Fruit fly (Drosophila melanogaster) whole organism, prepupa: ENCODE results near the gene GCC88.

Experiments used
- Blimp-1 ChIP-seq: fragments of 200-800 bp; sonication (Bioruptor generic); optimal IDR thresholded peaks from 3 replicates; lab custom pipeline; 2017; ENCODE audit warnings: missing biosample characterization, missing genetic modification characterization, mild to moderate bottlenecking, moderate library complexity, missing genetic modification reagents
- CG11902 ChIP-seq: fragments of 200-800 bp; sonication (Bioruptor generic); optimal IDR thresholded peaks from 3 replicates; lab custom pipeline; 2016; ENCODE audit warnings: missing biosample characterization, missing genetic modification characterization
- CG16779 ChIP-seq: fragments of 200-800 bp; sonication (Bioruptor generic); optimal IDR thresholded peaks from 3 replicates; lab custom pipeline; 2017; ENCODE audit warnings: missing biosample characterization, mild to moderate bottlenecking, missing genetic modification characterization
- CG31627 ChIP-seq: fragments of 200-800 bp; sonication (Bioruptor generic); optimal IDR thresholded peaks from 3 replicates; lab custom pipeline; 2016; ENCODE audit warnings: missing biosample characterization, missing genetic modification characterization
- CG32006 ChIP-seq: fragments of 200-800 bp; sonication (Bioruptor generic); optimal IDR thresholded peaks from 3 replicates; lab custom pipeline; 2017; ENCODE audit warnings: missing biosample characterization, mild to moderate bottlenecking, missing genetic modification characterization
- CG34406 ChIP-seq: fragments of 200-800 bp; sonication (Bioruptor generic); optimal IDR thresholded peaks from 3 replicates; lab custom pipeline; 2016; ENCODE audit warnings: missing biosample characterization, missing genetic modification characterization
- CG6163 ChIP-seq: fragments of 200-800 bp; sonication (Bioruptor generic); IDR thresholded peaks from 3 replicates; pipeline ENCODE4 v1.3.6; 2022; ENCODE audit warnings: missing biosample characterization, missing genetic modification characterization
- CG6792 ChIP-seq: fragments of 200-800 bp; sonication (Bioruptor generic); optimal IDR thresholded peaks from 3 replicates; lab custom pipeline; 2016; ENCODE audit warnings: missing biosample characterization, missing genetic modification characterization
- CG6854 ChIP-seq: fragments of 200-800 bp; sonication (Bioruptor generic); optimal IDR thresholded peaks from 2 replicates; lab custom pipeline; 2017; ENCODE audit warnings: missing biosample characterization, mild to moderate bottlenecking, missing genetic modification characterization
- Eip93F ChIP-seq: fragments of 200-800 bp; sonication (Bioruptor generic); optimal IDR thresholded peaks from 2 replicates; lab custom pipeline; 2016; ENCODE audit warnings: missing biosample characterization, mild to moderate bottlenecking, missing genetic modification characterization
- Hr39 ChIP-seq: fragments of 200-800 bp; sonication (Bioruptor generic); optimal IDR thresholded peaks from 2 replicates; lab custom pipeline; 2016; ENCODE audit warnings: missing biosample characterization, missing genetic modification characterization
- eg ChIP-seq: fragments of 200-800 bp; sonication (Bioruptor generic); IDR thresholded peaks from 3 replicates; pipeline ENCODE4 v1.3.6; 2022; ENCODE audit warnings: missing biosample characterization, missing genetic modification characterization
- pdm3 ChIP-seq: fragments of 200-800 bp; sonication (Bioruptor generic); optimal IDR thresholded peaks from 3 replicates; lab custom pipeline; 2016; ENCODE audit warnings: missing biosample characterization, missing genetic modification characterization
- vri ChIP-seq: fragments of 200-800 bp; sonication (Bioruptor generic); optimal IDR thresholded peaks from 3 replicates; lab custom pipeline; 2016; ENCODE audit warnings: missing biosample characterization, mild to moderate bottlenecking, missing genetic modification characterization

DNA sequence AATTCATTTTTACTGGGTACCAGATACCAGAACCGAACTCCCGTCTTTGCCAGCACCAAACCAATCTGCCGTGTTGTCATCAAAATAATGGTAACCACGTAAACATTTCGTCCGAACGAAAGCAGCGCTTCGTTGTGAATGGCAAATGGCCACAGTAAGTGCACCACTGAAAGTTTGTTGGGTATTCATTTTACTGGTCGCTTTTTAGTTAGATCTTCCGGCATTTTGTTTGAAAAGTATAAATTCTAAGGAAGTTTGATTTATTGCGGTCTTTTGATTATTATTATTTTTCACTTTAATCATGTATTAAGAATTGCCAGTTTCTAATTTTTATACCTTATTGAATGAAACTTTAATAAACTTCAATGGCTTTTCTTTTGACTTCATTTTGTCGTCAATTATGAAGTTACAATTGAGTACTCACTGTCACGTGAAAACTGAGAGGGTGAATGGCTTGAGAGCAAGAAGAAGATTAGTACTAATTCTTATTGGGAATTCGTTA is 15.9 kb downstream of the GCC88 start, which contains the start of gene ZnT86D:
- TF ChIP-seq vri (GFP tag; lab: Kevin White, UChicago) (peak; percentile 56), eg (GFP tag; lab: Robert Waterston, UW) (peak; percentile 61), Hr39 (GFP tag; lab: Kevin White, UChicago) (peak; percentile 75), CG31627 (GFP tag; lab: Kevin White, UChicago) (peak; percentile 71), CG34406 (GFP tag; lab: Kevin White, UChicago) (peak; percentile 50), Blimp-1 (GFP tag; lab: Kevin White, UChicago) (peak; percentile 35), CG16779 (tag; lab: Kevin White, UChicago) (no peak), CG11902 (peak; percentile 67), Eip93F (GFP tag; lab: Kevin White, UChicago) (no peak), CG6854 (peak; percentile 51), CG32006 (GFP tag; lab: Kevin White, UChicago) (peak; percentile 74), CG6163 (GFP tag; lab: Robert Waterston, UW) (0 out of 3 replicates have a peak, but pooled peaks have one; percentile 29), CG6792 (GFP tag; lab: Kevin White, UChicago) (peak; percentile 43), pdm3 (GFP tag; lab: Kevin White, UChicago) (peak; percentile 69)
